Fruit fly (Drosophila melanogaster) whole organism, adult: ENCODE measurements around the gene CG14932.

ENCODE experiments used
- CG33017 ChIP-seq: fragments of 200-800 bp; sonication (Bioruptor generic); optimal IDR thresholded peaks from 2 replicates; lab custom pipeline; 2018; ENCODE audit warnings: missing biosample characterization, mild to moderate bottlenecking, missing genetic modification characterization, moderate library complexity
- CG7045 ChIP-seq: fragments of 200-800 bp; sonication (Bioruptor generic); optimal IDR thresholded peaks from 2 replicates; lab custom pipeline; 2017; ENCODE audit warnings: missing biosample characterization, mild to moderate bottlenecking, missing genetic modification characterization
- Clk ChIP-seq: fragments of 200-800 bp; sonication (Bioruptor generic); optimal IDR thresholded peaks from 2 replicates; lab custom pipeline; 2017; ENCODE audit warnings: missing biosample characterization, missing genetic modification characterization
- Crg-1 ChIP-seq: fragments of 200-800 bp; sonication (Bioruptor generic); optimal IDR thresholded peaks from 2 replicates; lab custom pipeline; 2016; ENCODE audit warnings: missing biosample characterization, missing genetic modification characterization
- tj ChIP-seq: fragments of 200-800 bp; sonication (Bioruptor generic); optimal IDR thresholded peaks from 3 replicates; lab custom pipeline; 2017; ENCODE audit warnings: missing biosample characterization, mild to moderate bottlenecking, missing genetic modification characterization, moderate library complexity

- no peak for TF ChIP-seq CG7045
- TF ChIP-seq CG33017, result no peak
- no peak for TF ChIP-seq Clk (GFP tag; lab: Kevin White, UChicago)
- TF ChIP-seq tj (GFP tag; lab: Kevin White, UChicago), result no peak
- no peak for TF ChIP-seq Crg-1 (GFP tag; lab: Kevin White, UChicago)
These were observed 2.5 kb downstream of the CG14932 start, which contains the start of gene Tsp33B for dm6 chr2L:11792265-11792664.
